Worm (Caenorhabditis elegans) whole organism, dauer: ENCODE data around the gene C16A3.5.

Experiments used
- unc-62 ChIP-seq: sonication (generic microtip); optimal IDR thresholded peaks from 2 replicates; lab custom pipeline; 2017; ENCODE audit warnings: missing biosample characterization, missing genetic modification reagents, missing genetic modification characterization

Gene C16A3.5

DNA sequence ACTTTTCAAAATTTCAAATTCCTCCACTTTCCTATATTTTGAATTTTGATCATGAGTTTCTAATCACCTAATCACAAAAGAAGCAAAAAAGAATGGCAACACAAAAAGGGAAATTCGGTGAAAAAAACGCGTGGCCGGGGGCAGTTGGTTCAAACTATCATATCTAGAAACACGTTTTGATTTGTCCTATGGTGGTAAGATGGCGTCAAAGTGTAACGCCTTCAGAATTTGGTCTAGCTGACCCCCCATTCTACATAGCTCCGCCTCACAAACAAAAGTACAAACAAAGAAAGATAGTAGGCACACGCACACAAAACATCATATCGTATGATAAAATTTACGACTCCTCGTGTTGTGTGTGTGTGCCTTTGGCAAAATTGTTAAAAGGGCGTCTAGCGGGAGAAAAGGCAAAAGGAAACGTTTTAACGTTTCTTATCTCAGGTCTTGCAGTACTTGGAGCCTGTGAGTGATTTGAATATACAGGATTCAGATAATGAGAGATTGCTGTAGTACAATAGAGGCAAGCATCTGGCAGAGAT, 41.5 kb downstream of the C16A3.5 start:
- no peak for TF ChIP-seq unc-62 (GFP tag; lab: Kevin White, UChicago)

DNA sequence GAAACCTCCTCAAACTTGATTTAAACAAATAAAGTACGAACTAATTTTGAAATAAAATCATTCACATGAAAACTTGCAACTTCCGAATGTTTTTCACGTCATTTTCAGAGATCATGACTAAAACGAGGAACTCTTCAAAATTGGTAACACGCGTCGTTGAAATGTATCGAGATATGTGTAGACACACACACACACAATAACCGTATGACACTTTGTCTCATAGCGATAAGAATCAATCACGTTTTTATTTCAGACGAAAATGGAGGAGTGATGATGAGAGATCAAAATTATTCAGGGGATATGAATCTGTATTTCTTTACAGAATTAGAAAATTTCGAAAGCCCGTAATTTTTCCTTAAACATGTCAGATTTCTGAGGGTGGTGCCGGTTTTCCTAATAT, 42.1 kb downstream of the C16A3.5 start:
- TF ChIP-seq unc-62 (GFP tag; lab: Kevin White, UChicago): no peak

DNA sequence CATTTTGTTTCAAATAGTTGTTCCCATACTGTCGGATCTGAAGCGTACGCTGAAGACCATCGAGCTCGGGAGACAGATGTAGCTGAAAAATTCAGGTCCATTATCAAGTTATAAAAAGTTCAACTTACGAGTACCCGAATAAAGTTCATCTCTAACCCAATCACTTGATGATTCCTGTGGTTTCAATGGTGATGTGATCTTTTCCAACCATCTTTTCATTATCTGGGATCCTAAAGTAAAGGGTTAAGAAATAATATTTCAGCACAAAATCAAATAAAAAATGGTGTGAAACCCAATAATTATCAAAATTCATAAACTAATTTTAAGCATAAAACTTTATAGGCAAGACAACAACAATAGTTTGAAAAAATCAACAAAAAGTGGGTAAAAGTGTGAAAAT, 46.6 kb downstream of the C16A3.5 start, which contains the start of gene C05D11.8:
Gene C05D11.8, minus strand, starts transcription at position 101 of the 400 bp plus-strand sequence.
- TF ChIP-seq unc-62 (GFP tag; lab: Kevin White, UChicago): no peak

DNA sequence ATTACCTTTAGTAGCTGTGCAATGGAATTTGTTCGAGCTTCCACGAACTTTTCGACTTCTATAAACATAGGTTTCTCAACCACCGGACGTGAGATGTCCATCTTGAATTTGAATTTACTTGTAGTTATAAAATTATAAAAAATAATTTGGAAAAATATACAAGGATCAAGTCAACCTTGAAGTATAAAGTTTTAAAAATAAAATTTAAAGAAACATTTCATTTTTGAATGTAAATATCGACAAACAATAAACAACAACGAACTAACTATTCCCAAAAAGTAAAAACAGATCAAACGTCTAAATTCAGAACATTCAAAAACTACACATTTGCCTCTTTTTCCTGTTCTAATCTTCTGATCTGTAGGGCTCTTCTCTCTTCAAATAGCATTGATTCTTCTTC, 50.3 kb downstream of the C16A3.5 start, which contains the start of gene popl-1:
Gene popl-1, minus strand, starts transcription at position 101 of the 400 bp plus-strand sequence.
- no peak for TF ChIP-seq unc-62 (GFP tag; lab: Kevin White, UChicago)
